Worm (Caenorhabditis elegans): ENCODE measurements around the gene irld-47.

Gene irld-47

DNA sequence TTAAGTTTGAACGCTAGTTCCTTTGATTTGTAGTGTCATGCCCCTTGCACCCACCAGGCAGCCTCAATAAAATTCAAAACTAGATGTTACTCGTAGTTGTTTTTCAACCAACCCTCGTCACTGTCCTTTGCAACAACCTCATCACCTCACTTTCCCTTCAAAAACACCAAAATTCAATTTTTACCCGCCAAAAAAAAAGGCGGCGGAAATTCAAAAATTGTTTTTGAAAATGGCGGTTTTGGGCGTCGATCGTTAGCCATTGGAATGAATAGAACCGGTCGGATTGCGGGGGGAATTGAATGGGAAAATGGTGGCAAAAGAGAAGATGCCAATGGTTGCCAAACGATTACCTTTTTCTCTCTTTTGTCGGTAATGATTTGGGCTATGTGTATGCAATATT lies 16.3 kb downstream of the irld-47 start:
- TF ChIP-seq ctbp-1 (GFP tag; IDR thresholded peaks at IDR 0.05): no peak
- no peak for TF ChIP-seq lin-1 (GFP tag; IDR thresholded peaks at IDR 0.05)
- no peak for TF ChIP-seq hmg-1.1 (GFP tag; IDR thresholded peaks at IDR 0.05)
- TF ChIP-seq F37D6.2 (tag; optimal IDR thresholded peaks at IDR 0.05): no peak
- TF ChIP-seq zip-11 (GFP tag; IDR thresholded peaks at IDR 0.05): no peak
- no peak for TF ChIP-seq cey-2 (tag; optimal IDR thresholded peaks at IDR 0.05; ENCODE audit: borderline replicate concordance, insufficient read depth)
- TF ChIP-seq unc-62 (GFP tag; optimal IDR thresholded peaks at IDR 0.05 in 1 of 2): no peak
- no peak for TF ChIP-seq unc-62 (tag; optimal IDR thresholded peaks at IDR 0.05)
- no peak for TF ChIP-seq F26F4.8 (GFP tag; conservative IDR thresholded peaks at IDR 0.05)
- TF ChIP-seq zag-1 (tag; optimal IDR thresholded peaks at IDR 0.05): no peak
- no peak for TF ChIP-seq set-16 (GFP tag; IDR thresholded peaks at IDR 0.05)
- no peak for TF ChIP-seq mep-1 (tag; optimal IDR thresholded peaks at IDR 0.05)
- TF ChIP-seq nhr-76 (tag; optimal IDR thresholded peaks at IDR 0.05): no peak
- TF ChIP-seq rbr-2 (tag; optimal IDR thresholded peaks at IDR 0.05): no peak

DNA sequence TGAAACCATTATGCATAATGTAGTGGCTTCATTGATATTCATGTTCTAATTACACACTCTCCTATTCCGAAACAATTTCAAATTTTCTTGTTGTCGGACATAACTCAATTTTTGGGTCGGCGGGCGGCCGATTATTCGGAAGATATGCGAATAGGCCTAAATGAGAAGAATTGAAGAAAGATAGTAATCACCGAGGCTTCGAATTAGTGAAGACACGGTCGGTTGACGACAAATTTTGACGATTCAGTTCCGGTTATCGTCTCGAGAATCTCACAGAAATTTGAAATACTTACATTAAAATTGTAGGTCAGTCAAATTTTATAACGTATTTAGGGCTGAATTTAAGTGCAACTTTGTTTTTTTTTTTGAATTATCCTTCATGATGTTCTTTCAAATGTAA lies 19.2 kb downstream of the irld-47 start:
- TF ChIP-seq attf-4 (tag; optimal IDR thresholded peaks at IDR 0.05) (no peak), nhr-48 (tag; optimal IDR thresholded peaks at IDR 0.05) (no peak), lin-1 (GFP tag; IDR thresholded peaks at IDR 0.05) (no peak), unc-62 (GFP tag; optimal IDR thresholded peaks at IDR 0.05 in 1 of 2) (no peak), unc-62 (tag; optimal IDR thresholded peaks at IDR 0.05) (no peak), ZK546.5 (tag; optimal IDR thresholded peaks at IDR 0.05) (no peak), ceh-44 (GFP tag; IDR thresholded peaks at IDR 0.05) (no peak), ceh-20 (GFP tag; IDR thresholded peaks at IDR 0.05) (no peak), madf-5 (GFP tag; IDR thresholded peaks at IDR 0.05) (no peak), pha-4 (GFP tag; IDR thresholded peaks at IDR 0.05) (no peak), pha-4 (tag; optimal IDR thresholded peaks at IDR 0.05) (no peak), saeg-2 (GFP tag; IDR thresholded peaks at IDR 0.05) (no peak), nhr-237 (tag; optimal IDR thresholded peaks at IDR 0.05) (no peak), lsy-2 (tag; optimal IDR thresholded peaks at IDR 0.05) (no peak), ztf-7 (tag; optimal IDR thresholded peaks at IDR 0.05) (no peak), T26A8.4 (GFP tag; IDR thresholded peaks at IDR 0.05) (no peak), dmd-9 (GFP tag; IDR thresholded peaks at IDR 0.05) (no peak), fkh-10 (GFP tag; optimal IDR thresholded peaks at IDR 0.05) (no peak), skn-1 (tag; optimal IDR thresholded peaks at IDR 0.05) (no peak), ztf-11 (tag; optimal IDR thresholded peaks at IDR 0.05) (no peak)

DNA sequence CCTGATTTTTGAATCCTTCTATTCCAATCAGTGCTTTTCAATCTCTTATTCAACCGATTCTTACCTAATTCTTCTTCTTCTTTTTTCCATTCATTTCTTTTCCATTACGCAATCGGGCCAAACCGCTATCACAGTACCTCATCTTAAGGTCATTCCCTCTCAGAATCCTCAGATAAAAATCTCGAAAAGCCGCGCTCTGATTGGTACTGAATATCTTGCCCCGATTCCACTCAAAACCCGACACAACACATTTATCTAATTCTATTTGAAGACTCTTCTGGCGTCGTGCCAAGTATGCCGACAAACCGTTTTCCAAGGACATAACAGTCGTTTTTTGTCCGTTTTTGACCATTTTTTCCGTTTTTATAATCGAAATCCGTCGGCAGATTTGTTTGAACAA lies 20.5 kb downstream of the irld-47 start:
- no peak for TF ChIP-seq duxl-1 (tag; optimal IDR thresholded peaks at IDR 0.05; ENCODE audit: poor library complexity)

DNA sequence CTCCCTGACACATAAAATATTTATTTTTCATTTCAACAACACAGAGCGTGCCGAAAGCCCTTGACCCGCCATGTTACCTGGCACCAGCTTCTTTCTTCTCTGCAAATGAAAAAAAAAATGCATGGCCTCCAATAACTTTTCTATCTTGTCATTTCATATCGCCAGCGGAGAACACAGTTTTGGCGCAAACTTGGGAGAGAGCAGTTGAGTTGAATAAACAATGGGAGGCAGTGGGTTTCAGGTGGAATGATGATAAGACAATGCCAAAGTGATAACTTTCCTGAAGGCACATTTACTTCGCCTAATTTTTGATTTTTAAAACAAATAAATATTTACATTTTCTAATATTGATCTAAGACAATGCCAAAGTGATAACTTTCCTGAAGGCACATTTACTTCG lies 21.1 kb downstream of the irld-47 start:
- TF ChIP-seq pqm-1 (tag; optimal IDR thresholded peaks at IDR 0.05) (peak; percentile 52), dmd-6 (GFP tag; IDR thresholded peaks at IDR 0.05) (peak; percentile 25; the same call in 1 of the 2 replicates), mxl-2 (GFP tag; conservative IDR thresholded peaks at IDR 0.05) (no peak)

DNA sequence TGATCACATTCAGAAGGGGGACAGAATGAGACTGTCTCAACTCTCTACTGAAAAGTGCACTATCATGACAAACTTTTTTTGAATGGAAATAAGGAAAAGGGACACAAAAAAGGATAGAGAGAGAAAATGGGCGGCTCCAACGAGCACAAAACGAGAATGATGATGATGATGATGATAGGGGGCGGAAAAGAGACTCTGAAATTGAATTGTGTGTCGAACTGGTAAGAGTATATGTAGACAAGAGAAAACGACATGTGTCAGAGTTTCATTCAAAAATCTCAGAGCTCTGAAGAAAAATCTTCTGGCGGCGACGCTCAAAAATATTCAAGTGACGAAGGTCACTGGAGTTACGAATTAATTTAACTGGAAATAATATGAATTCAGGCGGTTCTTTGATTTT lies 27.1 kb downstream of the irld-47 start:
- TF ChIP-seq nhr-6 (tag; optimal IDR thresholded peaks at IDR 0.05): no peak
- TF ChIP-seq fkh-10 (GFP tag; optimal IDR thresholded peaks at IDR 0.05): peak; percentile 10
- TF ChIP-seq ces-1 (GFP tag; optimal IDR thresholded peaks at IDR 0.05): peak; percentile 40
